Worm (Caenorhabditis elegans): ENCODE results near the gene srx-14.

DNA sequence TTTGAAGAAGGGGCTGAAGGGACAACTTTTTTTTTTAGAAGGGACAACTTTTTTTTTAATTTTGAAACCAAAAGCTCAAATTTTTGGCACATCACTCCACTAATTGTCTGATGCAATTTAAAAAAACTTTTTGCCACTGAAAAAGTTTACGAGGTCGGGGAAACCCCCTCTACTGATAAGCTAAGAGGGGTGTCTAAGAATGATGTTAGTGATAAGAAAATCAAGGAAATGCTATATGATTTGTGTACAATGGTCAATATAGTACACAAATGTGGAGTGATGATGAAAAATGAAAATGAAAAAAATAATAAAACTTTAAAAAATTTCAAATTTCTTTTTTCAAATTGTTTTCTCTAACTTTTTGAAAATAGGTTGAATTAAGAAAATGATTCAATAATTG lies 34.1 kb upstream of the srx-14 start:
- TF ChIP-seq him-1 (tag; optimal IDR thresholded peaks at IDR 0.05), result no peak
- no peak for TF ChIP-seq dao-5 (tag; optimal IDR thresholded peaks at IDR 0.05)

All from whole organism, L4/young adult.